ENCODE assay signal across 1 worm cellular context in genomic region chrV:7106499-7107152, ce11.
TF ChIP-seq lines count a peak whose summit lies in the region.

No protein-coding gene starts in this region.

TF ChIP-seq in whole organism, L1 larva, 84 proteins besides CTCF, POLR2A, EP300 and RAD21 (continued from another document):
- TF ChIP-seq lin-35 (GFP tag; optimal IDR thresholded peaks at IDR 0.05; lab: Kevin White, UChicago), result no peak
- no peak for TF ChIP-seq elt-3 (tag; optimal IDR thresholded peaks at IDR 0.05; lab: Kevin White, UChicago)
TF ChIP-seq in whole organism, L1 larva: peak in this region for 2.
